Worm (Caenorhabditis elegans): ENCODE measurements around the gene bath-20.

bath-20 gene

ce11 chrII:2033286-2033685 is 9.1 kb downstream of the bath-20 start, which contains the start of gene F59H6.14:
Gene F59H6.14 (plus strand): TSS chrII:2033586.
- TF ChIP-seq zip-11 (GFP tag; IDR thresholded peaks at IDR 0.05) (no peak), F44E2.7 (GFP tag; IDR thresholded peaks at IDR 0.05) (no peak), ces-1 (GFP tag; optimal IDR thresholded peaks at IDR 0.05) (no peak), fos-1 (tag; optimal IDR thresholded peaks at IDR 0.05) (no peak), lim-7 (GFP tag; IDR thresholded peaks at IDR 0.05) (no peak), mxl-3 (GFP tag; optimal IDR thresholded peaks at IDR 0.05) (no peak), dve-1 (tag; optimal IDR thresholded peaks at IDR 0.05; ENCODE audit: insufficient read depth) (no peak), hif-1 (tag; optimal IDR thresholded peaks at IDR 0.05) (no peak), nhr-42 (GFP tag; IDR thresholded peaks at IDR 0.05) (no peak), F26F4.8 (GFP tag; conservative IDR thresholded peaks at IDR 0.05) (no peak), lin-39 (tag; optimal IDR thresholded peaks at IDR 0.05) (no peak), D1046.2 (GFP tag; IDR thresholded peaks at IDR 0.05) (no peak), zip-2 (tag; optimal IDR thresholded peaks at IDR 0.05) (no peak)

ce11 chrII:2032282-2032681 is 10.1 kb downstream of the bath-20 start, which contains the start of gene btb-4:
Gene btb-4 (plus strand): TSS chrII:2032316.
- TF ChIP-seq dpl-1 (GFP tag; optimal IDR thresholded peaks at IDR 0.05) (peak; percentile 24), lin-38 (GFP tag; IDR thresholded peaks at IDR 0.05) (peak; percentile 68), aha-1 (tag) (peak; percentile 3)

- no peak for TF ChIP-seq lir-3 (tag; optimal IDR thresholded peaks at IDR 0.05)
- no peak for TF ChIP-seq F37D6.2 (tag; optimal IDR thresholded peaks at IDR 0.05)
- TF ChIP-seq saeg-2 (GFP tag; IDR thresholded peaks at IDR 0.05): no peak
- TF ChIP-seq mes-2 (tag; optimal IDR thresholded peaks at IDR 0.05; ENCODE audit: poor library complexity, severe bottlenecking): no peak
- TF ChIP-seq Y5F2A.4 (GFP tag; optimal IDR thresholded peaks at IDR 0.05): no peak
- no peak for TF ChIP-seq Y48G9A.11 (GFP tag; IDR thresholded peaks at IDR 0.05)
- TF ChIP-seq mxl-3 (GFP tag; optimal IDR thresholded peaks at IDR 0.05): no peak
- no peak for TF ChIP-seq zip-11 (GFP tag; IDR thresholded peaks at IDR 0.05)
- no peak for TF ChIP-seq snpc-4 (tag; optimal IDR thresholded peaks at IDR 0.05)
- no peak for TF ChIP-seq Y105C5A.15 (GFP tag; IDR thresholded peaks at IDR 0.05)
- no peak for TF ChIP-seq lim-7 (GFP tag; IDR thresholded peaks at IDR 0.05)
- no peak for TF ChIP-seq nhr-11 (tag; optimal IDR thresholded peaks at IDR 0.05)
- TF ChIP-seq dmd-9 (GFP tag; IDR thresholded peaks at IDR 0.05): no peak
Observed at ce11 chrII:2031852-2032251, 10.5 kb downstream of the bath-20 start, which contains the start of gene bath-5. Gene bath-5 (minus strand): TSS chrII:2031952.

ce11 chrII:2030367-2030766 is 12.0 kb downstream of the bath-20 start, which contains the start of gene bath-3:
Gene bath-3 (minus strand): TSS chrII:2030467.
- TF ChIP-seq nhr-48 (tag; optimal IDR thresholded peaks at IDR 0.05) (no peak), Y5F2A.4 (GFP tag; optimal IDR thresholded peaks at IDR 0.05) (no peak), lin-15B (tag; optimal IDR thresholded peaks at IDR 0.05) (no peak), ceh-20 (GFP tag; IDR thresholded peaks at IDR 0.05) (no peak), ces-1 (GFP tag; optimal IDR thresholded peaks at IDR 0.05) (no peak), ceh-82 (tag; optimal IDR thresholded peaks at IDR 0.05) (no peak), ceh-62 (tag; optimal IDR thresholded peaks at IDR 0.05) (no peak), jun-1 (tag; optimal IDR thresholded peaks at IDR 0.05) (no peak), lir-3 (tag; optimal IDR thresholded peaks at IDR 0.05) (no peak), unc-130 (GFP tag; optimal IDR thresholded peaks at IDR 0.05) (no peak), F37D6.2 (tag; optimal IDR thresholded peaks at IDR 0.05) (no peak)

- TF ChIP-seq ztf-11 (tag; optimal IDR thresholded peaks at IDR 0.05) (no peak), lim-7 (GFP tag; IDR thresholded peaks at IDR 0.05) (no peak), spr-3 (GFP tag; optimal IDR thresholded peaks at IDR 0.05) (no peak), mxl-3 (GFP tag; optimal IDR thresholded peaks at IDR 0.05) (no peak), mes-2 (tag; optimal IDR thresholded peaks at IDR 0.05; ENCODE audit: poor library complexity, severe bottlenecking) (no peak), saeg-2 (GFP tag; IDR thresholded peaks at IDR 0.05) (no peak), fkh-10 (GFP tag; optimal IDR thresholded peaks at IDR 0.05) (no peak)
Observed at ce11 chrII:2028712-2029111, 13.6 kb downstream of the bath-20 start, which contains the start of gene bath-1. Gene bath-1 (minus strand): TSS chrII:2028812.
